Fruit fly (Drosophila melanogaster) whole organism: ENCODE measurements around the gene eIF1A.

Experiments used
- CG8478 ChIP-seq: fragments of >200 bp; optimal IDR thresholded peaks from 2 replicates; lab custom pipeline; 2018; ENCODE audit warnings: inconsistent platforms
- EcR ChIP-seq, 2 experiments: fragments of >200 bp; optimal IDR thresholded peaks; 2 replicates each; lab custom pipeline; 2017; ENCODE audit warnings: missing biosample characterization in 2 of 2, missing genetic modification characterization in 2 of 2, missing genetic modification reagents in 2 of 2
- usp ChIP-seq: fragments of >200 bp; optimal IDR thresholded peaks from 2 replicates; lab custom pipeline; 2017; ENCODE audit warnings: missing biosample characterization, missing genetic modification characterization, mixed read lengths

DNA sequence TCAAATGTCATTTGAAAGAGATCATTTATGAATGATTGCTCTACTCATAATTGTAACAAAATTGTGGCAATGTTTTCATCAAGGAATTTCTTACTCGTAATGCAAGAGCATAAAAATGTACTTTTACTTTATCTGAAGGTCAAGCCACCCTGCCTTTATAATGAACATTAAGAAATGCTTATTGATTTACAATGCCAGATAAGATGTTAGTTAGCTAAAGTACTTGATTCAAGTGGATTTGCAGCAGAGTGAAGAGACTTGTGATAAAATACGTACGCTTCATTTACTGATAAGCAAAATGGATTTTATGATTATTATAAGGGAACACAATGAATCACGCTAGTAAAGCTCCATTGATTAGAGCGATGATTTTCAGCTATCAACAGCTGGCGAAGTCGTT is 17.4 kb downstream of the eIF1A start:
- TF ChIP-seq usp (GFP tag; lab: Kevin White, UChicago) (no peak), CG8478 (lab: Kevin White, UChicago) (no peak), EcR (GFP tag; optimal IDR thresholded peaks at IDR 0.05; lab: Kevin White, UChicago) (no peak)
